Worm (Caenorhabditis elegans) whole organism, mixed stage, embryonic: ENCODE measurements around the gene T06E4.7.

Experiments
- bed-3 ChIP-seq: fragments of 200-800 bp; sonication (Bioruptor generic); optimal IDR thresholded peaks from 3 replicates; lab custom pipeline; 2018; ENCODE audit warnings: mild to moderate bottlenecking, missing genetic modification characterization, moderate library complexity, missing compliant biosample characterization
- ceh-39 ChIP-seq: fragments of 150-350 bp; optimal IDR thresholded peaks from 2 replicates; lab custom pipeline; 2014; ENCODE audit warnings: missing biosample characterization, missing genetic modification characterization
- ceh-43 ChIP-seq: fragments of 200-800 bp; sonication (Bioruptor generic); optimal IDR thresholded peaks from 2 replicates; lab custom pipeline; 2018; ENCODE audit warnings: mild to moderate bottlenecking, missing genetic modification characterization, moderate library complexity, missing compliant biosample characterization
- ceh-83 ChIP-seq: fragments of 200-800 bp; sonication (Bioruptor generic); optimal IDR thresholded peaks from 2 replicates; lab custom pipeline; 2018; ENCODE audit warnings: mild to moderate bottlenecking, missing genetic modification characterization, missing compliant biosample characterization
- ces-1 ChIP-seq: fragments of 150-350 bp; optimal IDR thresholded peaks from 2 replicates; lab custom pipeline; 2014; ENCODE audit warnings: missing biosample characterization, missing genetic modification reagents, missing genetic modification characterization
- cnd-1 ChIP-seq: fragments of 200-800 bp; sonication (Bioruptor generic); optimal IDR thresholded peaks from 2 replicates; lab custom pipeline; 2018; ENCODE audit warnings: mild to moderate bottlenecking, missing genetic modification characterization, missing compliant biosample characterization
- drap-1 ChIP-seq: fragments of 200-800 bp; sonication (Bioruptor generic); optimal IDR thresholded peaks from 3 replicates; lab custom pipeline; 2018; ENCODE audit warnings: mild to moderate bottlenecking, missing genetic modification characterization, missing compliant biosample characterization
- elt-1 ChIP-seq: sonication (generic microtip); optimal IDR thresholded peaks from 2 replicates; lab custom pipeline; 2017; ENCODE audit warnings: missing genetic modification characterization, mild to moderate bottlenecking, missing compliant biosample characterization, antibody characterized with exemption, moderate library complexity, borderline replicate concordance; ENCODE audit not compliant: insufficient read depth
- elt-3 ChIP-seq: fragments of 150-350 bp; optimal IDR thresholded peaks from 2 replicates; lab custom pipeline; 2014; ENCODE audit warnings: missing biosample characterization, missing genetic modification characterization
- flh-1 ChIP-seq: fragments of 200-800 bp; sonication (Bioruptor generic); optimal IDR thresholded peaks from 2 replicates; lab custom pipeline; 2018; ENCODE audit warnings: mild to moderate bottlenecking, missing genetic modification characterization, moderate library complexity, missing compliant biosample characterization
- ham-2 ChIP-seq: fragments of 200-800 bp; sonication (Bioruptor generic); optimal IDR thresholded peaks from 2 replicates; lab custom pipeline; 2018; ENCODE audit warnings: mild to moderate bottlenecking, missing genetic modification characterization, missing compliant biosample characterization
- hlh-1 ChIP-seq: fragments of 150-350 bp; optimal IDR thresholded peaks from 2 replicates; lab custom pipeline; 2014; ENCODE audit warnings: missing biosample characterization, missing genetic modification reagents, missing genetic modification characterization
- lin-13 ChIP-seq: fragments of 150-350 bp; optimal IDR thresholded peaks from 2 replicates; lab custom pipeline; 2014; ENCODE audit warnings: missing biosample characterization, missing genetic modification characterization
- lsy-2 ChIP-seq: fragments of 150-350 bp; optimal IDR thresholded peaks from 2 replicates; lab custom pipeline; 2014; ENCODE audit warnings: missing biosample characterization, missing genetic modification characterization
- mab-5 ChIP-seq: fragments of 150-350 bp; optimal IDR thresholded peaks from 2 replicates; lab custom pipeline; 2014; ENCODE audit warnings: missing biosample characterization, missing genetic modification characterization
- mep-1 ChIP-seq: fragments of 150-350 bp; optimal IDR thresholded peaks from 2 replicates; lab custom pipeline; 2017; ENCODE audit warnings: missing biosample characterization, missing genetic modification reagents, missing genetic modification characterization, inconsistent platforms
- mls-2 ChIP-seq: sonication (generic microtip); optimal IDR thresholded peaks from 2 replicates; lab custom pipeline; 2016; ENCODE audit warnings: mild to moderate bottlenecking, missing genetic modification characterization, moderate library complexity, missing compliant biosample characterization
- nhr-12 ChIP-seq: fragments of 150-350 bp; optimal IDR thresholded peaks from 2 replicates; lab custom pipeline; 2014; ENCODE audit warnings: missing biosample characterization, missing genetic modification characterization
- nhr-2 ChIP-seq: fragments of 150-350 bp; optimal IDR thresholded peaks from 2 replicates; lab custom pipeline; 2014; ENCODE audit warnings: missing biosample characterization, missing genetic modification characterization
- nhr-237 ChIP-seq: fragments of 150-350 bp; optimal IDR thresholded peaks from 2 replicates; lab custom pipeline; 2014; ENCODE audit warnings: missing biosample characterization, missing genetic modification characterization
- nhr-28 ChIP-seq: fragments of 150-350 bp; optimal IDR thresholded peaks from 2 replicates; lab custom pipeline; 2014; ENCODE audit warnings: missing biosample characterization, missing genetic modification characterization
- nhr-76 ChIP-seq: sonication (generic microtip); optimal IDR thresholded peaks from 2 replicates; lab custom pipeline; 2017; ENCODE audit warnings: missing biosample characterization, missing genetic modification characterization
- sem-2 ChIP-seq: fragments of 200-800 bp; sonication (Bioruptor generic); optimal IDR thresholded peaks from 2 replicates; lab custom pipeline; 2018; ENCODE audit warnings: mild to moderate bottlenecking, missing genetic modification characterization, missing compliant biosample characterization
- sptf-1 ChIP-seq: sonication (generic microtip); optimal IDR thresholded peaks from 2 replicates; lab custom pipeline; 2017; ENCODE audit warnings: mild to moderate bottlenecking, missing genetic modification characterization, moderate library complexity, missing compliant biosample characterization
- tbx-8 ChIP-seq: fragments of 200-800 bp; sonication (Bioruptor generic); optimal IDR thresholded peaks from 2 replicates; lab custom pipeline; 2018; ENCODE audit warnings: mild to moderate bottlenecking, missing genetic modification characterization, moderate library complexity, missing compliant biosample characterization
- unc-120 ChIP-seq: sonication (generic microtip); optimal IDR thresholded peaks from 2 replicates; lab custom pipeline; 2017; ENCODE audit warnings: missing genetic modification characterization, missing compliant biosample characterization; ENCODE audit not compliant: poor library complexity, severe bottlenecking
- unc-39 ChIP-seq: fragments of 150-350 bp; optimal IDR thresholded peaks from 2 replicates; lab custom pipeline; 2014; ENCODE audit warnings: missing biosample characterization, missing genetic modification characterization
- unc-62 ChIP-seq: fragments of 150-350 bp; optimal IDR thresholded peaks from 2 replicates; lab custom pipeline; 2014; ENCODE audit warnings: missing biosample characterization, missing genetic modification reagents, missing genetic modification characterization
- zip-8 ChIP-seq: fragments of 150-350 bp; optimal IDR thresholded peaks from 2 replicates; lab custom pipeline; 2014; ENCODE audit warnings: missing biosample characterization, missing genetic modification characterization
- ztf-11 ChIP-seq: fragments of 150-350 bp; optimal IDR thresholded peaks from 2 replicates; lab custom pipeline; 2014; ENCODE audit warnings: missing biosample characterization, missing genetic modification characterization

The T06E4.7 gene

DNA sequence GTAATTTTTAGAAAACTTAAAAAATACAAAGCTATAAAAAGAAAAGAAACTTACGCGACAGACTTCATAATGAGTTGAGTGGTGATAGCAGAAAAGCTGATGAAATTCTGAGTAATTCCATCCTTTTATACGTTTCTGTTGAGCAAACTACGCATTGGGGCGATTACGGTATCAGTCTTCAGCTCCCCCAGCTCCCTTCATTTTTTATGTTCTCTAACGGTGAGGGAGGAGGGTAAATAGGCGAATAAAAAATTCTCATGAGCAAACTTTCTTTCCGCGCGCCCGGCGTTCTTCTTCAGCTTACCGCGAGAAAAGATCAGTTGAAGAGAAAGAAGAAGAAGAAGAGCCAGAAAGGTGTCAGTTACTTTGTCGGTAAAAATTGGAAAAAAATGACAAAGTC lies 7.3 kb upstream of the T06E4.7 start, which contains the start of gene idpc-7:
idpc-7 (minus strand) TSS at position 101 of the 400 bp plus-strand sequence.
- TF ChIP-seq hlh-1 (tag; lab: Kevin White, UChicago) (no peak), unc-62 (GFP tag; lab: Kevin White, UChicago) (no peak), unc-120 (tag; lab: Kevin White, UChicago) (no peak), zip-8 (tag; lab: Kevin White, UChicago) (no peak), sem-2 (GFP tag; lab: Kevin White, UChicago) (no peak), lsy-2 (no peak), nhr-12 (tag; lab: Kevin White, UChicago) (no peak), ham-2 (GFP tag; lab: Kevin White, UChicago) (no peak), bed-3 (GFP tag; lab: Kevin White, UChicago) (no peak), elt-3 (tag; lab: Kevin White, UChicago) (no peak), mep-1 (tag; lab: Kevin White, UChicago) (no peak), ztf-11 (no peak), nhr-28 (tag; lab: Kevin White, UChicago) (no peak), ceh-39 (tag; lab: Kevin White, UChicago) (no peak), ceh-43 (GFP tag; lab: Kevin White, UChicago) (no peak)

- TF ChIP-seq hlh-1 (tag; lab: Kevin White, UChicago): no peak
- TF ChIP-seq mep-1 (tag; lab: Kevin White, UChicago): no peak
- TF ChIP-seq ceh-43 (GFP tag; lab: Kevin White, UChicago): no peak
- TF ChIP-seq lsy-2: no peak
- TF ChIP-seq tbx-8: no peak
- no peak for TF ChIP-seq nhr-2 (tag; lab: Kevin White, UChicago)
- TF ChIP-seq ztf-11: no peak
- TF ChIP-seq elt-1: no peak
- no peak for TF ChIP-seq bed-3 (GFP tag; lab: Kevin White, UChicago)
- TF ChIP-seq nhr-76 (tag; lab: Kevin White, UChicago): no peak
- no peak for TF ChIP-seq nhr-12 (tag; lab: Kevin White, UChicago)
- no peak for TF ChIP-seq ceh-83 (GFP tag; lab: Kevin White, UChicago)
- no peak for TF ChIP-seq drap-1
- no peak for TF ChIP-seq lin-13 (tag; lab: Kevin White, UChicago)
- TF ChIP-seq cnd-1: no peak
- no peak for TF ChIP-seq unc-39 (tag; lab: Kevin White, UChicago)
- no peak for TF ChIP-seq ham-2 (GFP tag; lab: Kevin White, UChicago)
- TF ChIP-seq ceh-39 (tag; lab: Kevin White, UChicago): no peak
These were observed 6.3 kb upstream of the T06E4.7 start, which contains the start of gene idpc-6 for ce11 chrV:9619850-9620249. idpc-6 (plus strand) TSS chrV:9620150.

DNA sequence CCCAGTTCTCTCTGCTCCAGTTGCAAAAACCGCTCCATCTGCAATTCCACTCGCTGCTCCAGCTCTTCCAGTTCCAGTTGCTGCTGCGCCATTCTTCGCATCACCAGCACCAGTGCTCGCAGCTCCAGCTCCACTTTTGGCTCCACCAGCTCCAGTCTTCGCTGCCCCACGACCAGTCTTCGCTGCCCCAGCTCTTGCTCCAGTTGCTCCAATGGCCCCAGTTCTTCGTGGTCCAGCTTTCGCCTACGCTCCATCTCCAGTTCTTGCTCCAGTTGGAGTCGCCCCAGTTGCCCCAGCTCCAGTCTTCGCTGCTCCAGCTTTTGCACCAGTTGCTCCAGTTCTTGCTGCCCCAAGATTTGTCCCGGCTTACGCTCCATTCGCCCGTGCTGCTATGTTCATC lies 5.8 kb upstream of the T06E4.7 start:
- peak; percentile 0 for TF ChIP-seq ceh-83 (GFP tag; lab: Kevin White, UChicago)
- TF ChIP-seq ham-2 (GFP tag; lab: Kevin White, UChicago): no peak
- TF ChIP-seq mls-2 (tag; lab: Kevin White, UChicago): no peak
- no peak for TF ChIP-seq drap-1
- TF ChIP-seq, all 35 proteins: peak for 1

DNA sequence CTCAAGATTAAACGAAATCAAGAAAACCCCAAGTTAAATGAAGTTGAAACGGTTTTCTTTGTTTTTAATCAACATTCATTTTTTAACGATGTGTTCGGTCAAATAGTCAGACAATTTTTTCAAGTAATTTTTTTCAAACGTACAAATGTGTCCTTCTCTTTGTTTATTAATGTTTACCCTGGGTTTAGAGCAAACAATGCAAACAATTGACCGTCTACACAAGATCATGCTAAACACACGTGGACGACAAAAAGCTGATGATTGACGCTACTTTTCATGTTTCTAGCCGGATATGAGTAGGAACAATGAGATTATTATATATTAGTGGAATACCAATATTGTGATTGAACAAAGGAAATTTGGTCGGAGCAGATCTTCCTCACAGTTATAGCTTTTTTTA lies 4.8 kb upstream of the T06E4.7 start:
- TF ChIP-seq nhr-237: no peak
- TF ChIP-seq ztf-11: no peak
- no peak for TF ChIP-seq unc-39 (tag; lab: Kevin White, UChicago)
- no peak for TF ChIP-seq ceh-83 (GFP tag; lab: Kevin White, UChicago)
- no peak for TF ChIP-seq lin-13 (tag; lab: Kevin White, UChicago)
- TF ChIP-seq sptf-1 (tag; lab: Kevin White, UChicago): no peak
- TF ChIP-seq nhr-76 (tag; lab: Kevin White, UChicago): no peak
- TF ChIP-seq ces-1: no peak
- no peak for TF ChIP-seq mab-5 (tag; lab: Kevin White, UChicago)
- TF ChIP-seq nhr-2 (tag; lab: Kevin White, UChicago): no peak
- TF ChIP-seq mep-1 (tag; lab: Kevin White, UChicago): no peak

DNA sequence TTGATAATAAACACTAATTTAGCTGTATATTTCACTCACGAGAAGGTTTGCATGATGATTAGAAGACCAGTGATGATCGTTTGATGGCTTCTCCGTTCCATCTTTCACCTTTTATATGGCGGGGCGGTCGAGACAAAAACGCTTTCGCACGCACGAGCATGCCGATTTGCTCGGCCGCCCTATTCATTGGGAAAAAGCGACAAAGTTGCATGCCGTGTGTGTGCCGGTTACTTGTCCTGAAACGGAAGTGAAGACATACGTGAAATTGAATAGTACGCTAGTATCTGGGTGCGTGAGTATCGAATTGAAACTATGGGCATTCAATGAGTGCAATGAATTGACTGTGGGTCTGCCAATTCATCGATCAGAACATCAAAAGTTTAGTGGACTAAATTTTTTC lies 3.4 kb upstream of the T06E4.7 start, which contains the start of gene idpc-5:
idpc-5 (minus strand) TSS at position 101 of the 400 bp plus-strand sequence.
- no peak for TF ChIP-seq unc-39 (tag; lab: Kevin White, UChicago)
- TF ChIP-seq ceh-39 (tag; lab: Kevin White, UChicago): no peak
- TF ChIP-seq drap-1: no peak
- TF ChIP-seq ceh-43 (GFP tag; lab: Kevin White, UChicago): no peak
- no peak for TF ChIP-seq flh-1 (GFP tag; lab: Kevin White, UChicago)
- no peak for TF ChIP-seq hlh-1 (tag; lab: Kevin White, UChicago)
- TF ChIP-seq elt-1: no peak
- TF ChIP-seq, all 35 proteins: peak for 0
